Worm (Caenorhabditis elegans) whole organism, mixed stage, embryonic: ENCODE data around the gene ckb-4.

Source experiments
- elt-3 ChIP-seq: fragments of 150-350 bp; optimal IDR thresholded peaks from 2 replicates; lab custom pipeline; 2014; ENCODE audit warnings: missing biosample characterization, missing genetic modification characterization
- lsy-2 ChIP-seq: fragments of 150-350 bp; optimal IDR thresholded peaks from 2 replicates; lab custom pipeline; 2014; ENCODE audit warnings: missing biosample characterization, missing genetic modification characterization
- nhr-237 ChIP-seq: fragments of 150-350 bp; optimal IDR thresholded peaks from 2 replicates; lab custom pipeline; 2014; ENCODE audit warnings: missing biosample characterization, missing genetic modification characterization
- nhr-28 ChIP-seq: fragments of 150-350 bp; optimal IDR thresholded peaks from 2 replicates; lab custom pipeline; 2014; ENCODE audit warnings: missing biosample characterization, missing genetic modification characterization
- nhr-76 ChIP-seq: sonication (generic microtip); optimal IDR thresholded peaks from 2 replicates; lab custom pipeline; 2017; ENCODE audit warnings: missing biosample characterization, missing genetic modification characterization
- pha-4 ChIP-seq: fragments of 150-350 bp; optimal IDR thresholded peaks from 2 replicates; lab custom pipeline; 2018; ENCODE audit warnings: missing biosample characterization, missing genetic modification reagents, missing genetic modification characterization
- snpc-4 ChIP-seq: fragments of 150-350 bp; optimal IDR thresholded peaks from 2 replicates; lab custom pipeline; 2014; ENCODE audit warnings: missing biosample characterization, missing genetic modification characterization

DNA sequence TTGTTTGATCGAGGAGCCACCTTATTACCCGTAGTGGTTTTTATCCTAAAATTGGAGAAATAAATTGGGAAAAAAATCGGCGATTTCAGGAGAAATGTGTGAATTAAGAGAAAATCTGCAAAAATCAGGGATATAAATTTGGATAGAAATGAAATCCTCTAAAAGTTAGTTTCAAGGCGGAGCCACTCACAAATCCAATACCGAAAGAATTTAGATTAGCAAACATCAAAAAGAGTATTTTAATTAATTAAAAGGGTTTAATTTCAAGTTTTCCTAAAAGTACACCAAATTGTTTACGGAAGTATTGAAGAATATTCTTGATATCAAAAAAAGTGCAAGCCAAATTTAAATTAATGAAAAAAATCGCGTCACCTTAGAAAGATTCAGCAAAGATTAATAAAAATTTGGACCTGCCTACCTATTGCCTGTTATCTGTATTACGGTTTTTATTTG is 12.7 kb upstream of the ckb-4 start, which contains the start of gene F22F7.8:
- TF ChIP-seq snpc-4 (tag; lab: Kevin White, UChicago) (no peak), lsy-2 (tag; lab: Kevin White, UChicago) (no peak), nhr-237 (tag; lab: Kevin White, UChicago) (no peak), nhr-28 (tag; lab: Kevin White, UChicago) (no peak), nhr-76 (tag; lab: Kevin White, UChicago) (no peak), elt-3 (tag; lab: Kevin White, UChicago) (no peak), pha-4 (tag; lab: Kevin White, UChicago) (no peak)
